Worm (Caenorhabditis elegans): Measurements from ENCODE around the gene str-175.

- TF ChIP-seq scrt-1 (GFP tag; IDR thresholded peaks at IDR 0.05) = no peak
- no peak for TF ChIP-seq flt-1 (GFP tag; IDR thresholded peaks at IDR 0.05)
- TF ChIP-seq pes-1 (GFP tag; IDR thresholded peaks at IDR 0.05) = no peak
- no peak for TF ChIP-seq ama-1 (optimal IDR thresholded peaks at IDR 0.05)
- TF ChIP-seq hmbx-1 (tag; optimal IDR thresholded peaks at IDR 0.05) = no peak
- no peak for TF ChIP-seq hnd-1 (tag; optimal IDR thresholded peaks at IDR 0.05)
- no peak for TF ChIP-seq B0310.2 (tag; optimal IDR thresholded peaks at IDR 0.05)
- no peak for TF ChIP-seq tra-4 (tag; optimal IDR thresholded peaks at IDR 0.05)
- TF ChIP-seq ceh-13 (GFP tag; optimal IDR thresholded peaks at IDR 0.05) = no peak
- no peak for TF ChIP-seq hmg-4 (GFP tag; optimal IDR thresholded peaks at IDR 0.05)
- TF ChIP-seq ceh-36 (tag; optimal IDR thresholded peaks at IDR 0.05) = no peak
Measured at ce11 chrIV:4874603-4875002, 4.2 kb upstream of the str-175 start, which contains the start of gene str-174.
